Fruit fly (Drosophila melanogaster) whole organism, prepupa: ENCODE data around the gene CG43672.

Experiments
- Sox14 ChIP-seq: fragments of 200-800 bp; sonication (Bioruptor generic); optimal IDR thresholded peaks from 3 replicates; lab custom pipeline; 2016; ENCODE audit warnings: missing biosample characterization, missing genetic modification characterization
- fkh ChIP-seq: fragments of 200-800 bp; sonication (Bioruptor generic); optimal IDR thresholded peaks from 3 replicates; lab custom pipeline; 2017; ENCODE audit warnings: missing biosample characterization, mild to moderate bottlenecking, missing genetic modification characterization, moderate library complexity

- TF ChIP-seq Sox14 (GFP tag; lab: Kevin White, UChicago) (peak; percentile 65), fkh (GFP tag; lab: Kevin White, UChicago) (peak; percentile 25)
Measured at dm6 chrX:15811666-15812614, 39.2 kb downstream of the CG43672 start.
